Worm (Caenorhabditis elegans): ENCODE data around the gene daf-14.

- TF ChIP-seq unc-39 (tag; optimal IDR thresholded peaks at IDR 0.05) (no peak), blmp-1 (tag; optimal IDR thresholded peaks at IDR 0.05) (no peak), unc-62 (GFP tag; optimal IDR thresholded peaks at IDR 0.05) (no peak), elt-1 (tag; optimal IDR thresholded peaks at IDR 0.05; ENCODE audit: borderline replicate concordance, insufficient read depth) (no peak), ztf-11 (tag; optimal IDR thresholded peaks at IDR 0.05) (no peak), mep-1 (tag; optimal IDR thresholded peaks at IDR 0.05) (no peak)
These were observed 9.1 kb downstream of the daf-14 start, which contains the start of gene F01G10.9 for ce11 chrIV:10259557-10259956.
